Fruit fly (Drosophila melanogaster): ENCODE data around the gene CG10561.

The CG10561 gene

DNA sequence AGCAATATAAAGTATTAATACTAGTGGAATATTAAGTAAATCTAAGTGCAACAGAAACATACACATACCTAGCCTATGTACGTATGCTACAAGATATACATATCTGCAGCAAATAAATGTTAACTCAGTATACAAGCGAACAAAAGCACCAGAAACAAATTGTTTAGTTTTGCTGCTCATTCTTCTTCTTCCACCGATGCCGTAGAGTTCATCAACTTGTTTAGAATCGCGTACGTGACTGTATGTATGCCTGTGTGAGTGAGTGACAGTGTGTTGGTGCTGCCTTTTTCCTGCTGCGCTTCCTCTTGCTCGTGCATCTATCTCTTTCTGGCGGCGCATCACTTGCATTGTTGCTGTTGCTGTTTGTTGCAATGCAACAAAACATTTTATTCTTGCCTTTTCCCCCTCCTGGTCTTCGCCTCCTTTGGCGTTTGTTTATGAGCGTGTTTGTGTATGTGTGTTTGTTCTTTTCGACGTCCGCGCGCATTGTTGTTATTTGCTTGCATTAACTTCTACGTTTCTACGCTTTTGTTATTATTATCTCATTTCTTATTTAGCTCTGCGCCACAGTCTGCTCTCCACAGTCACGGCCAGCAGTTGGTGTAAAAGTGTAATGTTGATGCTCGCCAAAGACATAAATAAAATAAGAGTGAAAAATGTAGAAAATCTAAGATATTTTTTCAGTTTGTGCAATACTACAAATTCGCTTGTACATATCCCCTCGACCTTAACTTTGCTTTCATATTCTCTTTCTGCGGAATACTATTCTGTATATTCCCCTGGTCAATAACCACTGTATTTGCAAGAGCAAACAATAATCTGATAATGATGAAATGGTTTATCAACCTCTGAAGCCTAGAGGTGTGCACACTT, 44.7 kb downstream of the CG10561 start (continued):
- TF ChIP-seq dysf (GFP tag; IDR thresholded peaks at IDR 0.05) (peak; percentile 54; the same call in 2 of the 3 replicates), nmo (GFP tag; optimal IDR thresholded peaks at IDR 0.05) (peak; percentile 20), NfI (GFP tag; optimal IDR thresholded peaks at IDR 0.05) (peak; percentile 39), CG17385 (GFP tag; optimal IDR thresholded peaks at IDR 0.05) (peak; percentile 91), wor (GFP tag; IDR thresholded peaks at IDR 0.05) (no peak), ATbp (GFP tag; optimal IDR thresholded peaks at IDR 0.05) (peak; percentile 14), CG8765 (GFP tag; IDR thresholded peaks at IDR 0.05) (no peak; the same call in 1 of the 2 replicates), hb (GFP tag; IDR thresholded peaks at IDR 0.05; ENCODE audit: partially characterized antibody) (no peak), Ets65A (GFP tag) (peak; percentile 93), CG12391 (tag; optimal IDR thresholded peaks at IDR 0.05) (peak; percentile 34), CG16813 (GFP tag; IDR thresholded peaks at IDR 0.05; ENCODE audit: partially characterized antibody) (no peak), CG12155 (GFP tag; optimal IDR thresholded peaks at IDR 0.05) (peak; percentile 17), CG17361 (GFP tag; IDR thresholded peaks at IDR 0.05) (peak; percentile 70; the same call in 2 of the 3 replicates), nau (GFP tag; optimal IDR thresholded peaks at IDR 0.05) (no peak), Mad (GFP tag; optimal IDR thresholded peaks at IDR 0.05) (no peak), Med (GFP tag) (no peak), Abd-B (GFP tag; optimal IDR thresholded peaks at IDR 0.05) (no peak), D19A (tag; optimal IDR thresholded peaks at IDR 0.05) (no peak), CG18599 (GFP tag; optimal IDR thresholded peaks at IDR 0.05) (peak; percentile 16), sens (GFP tag) (peak; percentile 94), ind (GFP tag; optimal IDR thresholded peaks at IDR 0.05) (peak; percentile 58), croc (GFP tag; conservative IDR thresholded peaks at IDR 0.05) (peak; percentile 45; the same call in 1 of the 3 replicates), CG17328 (GFP tag; IDR thresholded peaks at IDR 0.05) (0 out of 2 replicates have a peak, but pooled peaks have one; percentile 12), peb (GFP tag; IDR thresholded peaks at IDR 0.05) (no peak), jumu (GFP tag; optimal IDR thresholded peaks at IDR 0.05) (peak; percentile 18), CG8281 (tag; optimal IDR thresholded peaks at IDR 0.05) (peak; percentile 7), CG2678 (tag; optimal IDR thresholded peaks at IDR 0.05) (peak; percentile 48), CG6654 (GFP tag; optimal IDR thresholded peaks at IDR 0.05) (peak; percentile 39), CG10209 (GFP tag; optimal IDR thresholded peaks at IDR 0.05) (peak; percentile 25), CG18262 (tag; optimal IDR thresholded peaks at IDR 0.05) (peak; percentile 49), CG13624 (GFP tag; optimal IDR thresholded peaks at IDR 0.05) (peak; percentile 14), CG13775 (GFP tag; optimal IDR thresholded peaks at IDR 0.05) (peak; percentile 27), exex (tag; optimal IDR thresholded peaks at IDR 0.05) (no peak), CG3163 (GFP tag; optimal IDR thresholded peaks at IDR 0.05) (peak; percentile 18), Gug (GFP tag; IDR thresholded peaks at IDR 0.05) (0 out of 4 replicates have a peak, but pooled peaks have one; percentile 24), Oli (tag; optimal IDR thresholded peaks at IDR 0.05) (peak; percentile 23), kni (GFP tag; optimal IDR thresholded peaks at IDR 0.05) (no peak), chif (GFP tag; optimal IDR thresholded peaks at IDR 0.05) (peak; percentile 28 to 55), BtbVII (GFP tag; optimal IDR thresholded peaks at IDR 0.05) (peak; percentile 39), Spps (tag; optimal IDR thresholded peaks at IDR 0.05) (no peak), lilli (GFP tag; optimal IDR thresholded peaks at IDR 0.05) (peak; percentile 53), CG2120 (GFP tag; optimal IDR thresholded peaks at IDR 0.05) (peak; percentile 61), sc (optimal IDR thresholded peaks at IDR 0.05) (no peak), sc (GFP tag; optimal IDR thresholded peaks at IDR 0.05) (peak; percentile 13), CG43689 (GFP tag; IDR thresholded peaks at IDR 0.05) (no peak), CG8924 (tag; optimal IDR thresholded peaks at IDR 0.05) (peak; percentile 15), Pdp1 (GFP tag; optimal IDR thresholded peaks at IDR 0.05) (peak; percentile 14), ewg (GFP tag; optimal IDR thresholded peaks at IDR 0.05) (peak; percentile 10)

Measured in whole organism, embryonic.